Worm (Caenorhabditis elegans): ENCODE measurements around the gene C18A3.10.

DNA sequence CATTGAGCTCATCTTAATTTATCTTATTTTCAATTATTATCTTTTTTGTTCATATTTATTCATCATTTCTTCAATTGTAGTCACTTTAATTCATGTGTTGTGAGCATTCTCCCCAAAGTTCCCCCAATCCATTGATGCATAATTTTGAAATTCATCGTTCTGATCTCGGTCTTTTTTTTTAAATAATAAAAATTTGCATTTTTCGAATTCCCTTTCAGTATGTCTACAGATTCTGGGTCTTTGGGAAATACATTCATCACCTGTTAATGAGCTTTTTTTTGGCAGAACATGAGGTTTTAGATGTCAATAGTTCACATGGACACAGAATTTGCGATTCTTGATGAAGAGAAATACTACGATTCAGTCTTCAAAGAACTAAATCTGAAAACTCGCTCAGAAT lies 4.2 kb upstream of the C18A3.10 start, which contains the start of gene damt-1:
- TF ChIP-seq elt-3 (tag; optimal IDR thresholded peaks at IDR 0.05) (no peak), jun-1 (tag; optimal IDR thresholded peaks at IDR 0.05) (no peak), nhr-28 (tag; optimal IDR thresholded peaks at IDR 0.05) (no peak), ztf-4 (tag; optimal IDR thresholded peaks at IDR 0.05) (no peak), skn-1 (tag; optimal IDR thresholded peaks at IDR 0.05) (no peak), fos-1 (tag; optimal IDR thresholded peaks at IDR 0.05) (no peak)
